Fruit fly (Drosophila melanogaster) whole organism, embryonic: ENCODE data around the gene zfh2.

Source experiments
- Adf1 ChIP-seq: fragments of 200-800 bp; sonication (Bioruptor generic); IDR thresholded peaks from 2 replicates; pipeline ENCODE4 v1.3.6; 2022; ENCODE audit warnings: missing biosample characterization, missing genetic modification characterization
- Antp ChIP-seq: fragments of 200-800 bp; sonication (Bioruptor generic); optimal IDR thresholded peaks from 3 replicates; lab custom pipeline; 2016; ENCODE audit warnings: missing biosample characterization, missing genetic modification characterization
- B-H2 ChIP-seq: fragments of 200-800 bp; sonication (Bioruptor generic); optimal IDR thresholded peaks from 2 replicates; lab custom pipeline; 2018; ENCODE audit warnings: missing biosample characterization, mild to moderate bottlenecking, missing genetic modification characterization
- Bdp1 ChIP-seq: fragments of 200-800 bp; sonication (Bioruptor generic); optimal IDR thresholded peaks from 3 replicates; lab custom pipeline; 2016; ENCODE audit warnings: missing biosample characterization, missing genetic modification characterization
- CG10321 ChIP-seq: fragments of 200-800 bp; sonication (Bioruptor generic); IDR thresholded peaks from 2 replicates; pipeline ENCODE4 v1.3.6; 2022; ENCODE audit warnings: missing biosample characterization, missing genetic modification characterization
- CG10462 ChIP-seq: fragments of 200-800 bp; sonication (Bioruptor generic); optimal IDR thresholded peaks from 2 replicates; lab custom pipeline; 2016; ENCODE audit warnings: missing biosample characterization, missing genetic modification characterization
- CG11085 ChIP-seq: fragments of 200-800 bp; sonication (Bioruptor generic); IDR thresholded peaks from 2 replicates; pipeline ENCODE4 v1.3.6; 2022; ENCODE audit warnings: missing biosample characterization, missing genetic modification characterization
- CG11398 ChIP-seq: fragments of 200-800 bp; sonication (Bioruptor generic); optimal IDR thresholded peaks from 2 replicates; lab custom pipeline; 2016; ENCODE audit warnings: missing biosample characterization, missing genetic modification characterization
- CG12071 ChIP-seq: fragments of 200-800 bp; sonication (Bioruptor generic); optimal IDR thresholded peaks from 3 replicates; lab custom pipeline; 2018; ENCODE audit warnings: missing biosample characterization, mild to moderate bottlenecking, missing genetic modification characterization
- CG12744 ChIP-seq: fragments of 200-800 bp; sonication (Bioruptor generic); optimal IDR thresholded peaks from 2 replicates; lab custom pipeline; 2016; ENCODE audit warnings: missing biosample characterization, missing genetic modification characterization
- CG1602 ChIP-seq: fragments of 200-800 bp; sonication (Bioruptor generic); optimal IDR thresholded peaks from 3 replicates; lab custom pipeline; 2016; ENCODE audit warnings: missing biosample characterization, missing genetic modification characterization
- CG17802 ChIP-seq: fragments of 200-800 bp; sonication (Bioruptor generic); optimal IDR thresholded peaks from 2 replicates; lab custom pipeline; 2018; ENCODE audit warnings: missing biosample characterization, mild to moderate bottlenecking, missing genetic modification characterization, moderate library complexity
- CG3065 ChIP-seq: fragments of 200-800 bp; sonication (Bioruptor generic); optimal IDR thresholded peaks from 2 replicates; lab custom pipeline; 2016; ENCODE audit warnings: missing biosample characterization, missing genetic modification characterization
- CG31441 ChIP-seq: fragments of 200-800 bp; sonication (Bioruptor generic); IDR thresholded peaks from 2 replicates; pipeline ENCODE4 v1.3.6; 2022; ENCODE audit warnings: missing biosample characterization, missing genetic modification characterization
- CG32532 ChIP-seq: fragments of 200-800 bp; sonication (Bioruptor generic); IDR thresholded peaks from 2 replicates; pipeline ENCODE4 v1.3.6; 2022; ENCODE audit warnings: missing biosample characterization, missing genetic modification characterization
- CG42726 ChIP-seq: fragments of 200-800 bp; sonication (Bioruptor generic); IDR thresholded peaks from 2 replicates; pipeline ENCODE4 v1.3.6; 2022; ENCODE audit warnings: missing biosample characterization, missing genetic modification characterization; ENCODE audit not compliant: partially characterized antibody
- CG4360 ChIP-seq: fragments of 200-800 bp; sonication (Bioruptor generic); IDR thresholded peaks from 2 replicates; pipeline ENCODE4 v1.3.6; 2022; ENCODE audit warnings: missing biosample characterization, missing genetic modification characterization
- CG4424 ChIP-seq: fragments of 200-800 bp; sonication (Bioruptor generic); optimal IDR thresholded peaks from 3 replicates; lab custom pipeline; 2016; ENCODE audit warnings: missing biosample characterization, missing genetic modification characterization
- CG7271 ChIP-seq: fragments of 200-800 bp; sonication (Bioruptor generic); optimal IDR thresholded peaks from 2 replicates; lab custom pipeline; 2018; ENCODE audit warnings: missing biosample characterization, mild to moderate bottlenecking, missing genetic modification characterization, moderate library complexity
- CG8089 ChIP-seq: fragments of 200-800 bp; sonication (Bioruptor generic); optimal IDR thresholded peaks from 3 replicates; lab custom pipeline; 2016; ENCODE audit warnings: missing biosample characterization, missing genetic modification characterization
- CG8478 ChIP-seq: fragments of >200 bp; optimal IDR thresholded peaks from 2 replicates; lab custom pipeline; 2018
- Fer2 ChIP-seq: fragments of 200-800 bp; sonication (Bioruptor generic); optimal IDR thresholded peaks from 2 replicates; lab custom pipeline; 2018; ENCODE audit warnings: missing biosample characterization, mild to moderate bottlenecking, missing genetic modification characterization, moderate library complexity
- H15 ChIP-seq: fragments of 200-800 bp; sonication (Bioruptor generic); IDR thresholded peaks from 3 replicates; pipeline ENCODE4 v1.3.6; 2022; ENCODE audit warnings: missing biosample characterization, missing genetic modification characterization
- MTF-1 ChIP-seq: fragments of 200-800 bp; sonication (Bioruptor generic); optimal IDR thresholded peaks from 2 replicates; lab custom pipeline; 2018; ENCODE audit warnings: missing biosample characterization, mild to moderate bottlenecking, missing genetic modification characterization, borderline replicate concordance
- Poxn ChIP-seq: fragments of 200-800 bp; sonication (Bioruptor generic); IDR thresholded peaks from 2 replicates; pipeline ENCODE4 v1.3.6; 2022; ENCODE audit warnings: missing biosample characterization, missing genetic modification characterization
- Ptx1 ChIP-seq: fragments of 200-800 bp; sonication (Bioruptor generic); IDR thresholded peaks from 2 replicates; pipeline ENCODE4 v1.3.6; 2022; ENCODE audit warnings: missing biosample characterization, missing genetic modification characterization
- TFAM ChIP-seq: fragments of 200-800 bp; sonication (Bioruptor generic); optimal IDR thresholded peaks from 2 replicates; lab custom pipeline; 2017; ENCODE audit warnings: missing biosample characterization, missing genetic modification characterization, inconsistent platforms
- Usf ChIP-seq: fragments of 200-800 bp; sonication (Bioruptor generic); optimal IDR thresholded peaks from 2 replicates; lab custom pipeline; 2017; ENCODE audit warnings: missing genotype, missing biosample characterization, missing genetic modification characterization
- ato ChIP-seq: fragments of 200-800 bp; sonication (Bioruptor generic); IDR thresholded peaks from 2 replicates; pipeline ENCODE4 v1.3.6; 2022; ENCODE audit warnings: missing biosample characterization, missing genetic modification characterization; ENCODE audit not compliant: partially characterized antibody
- bsh ChIP-seq, 2 experiments: fragments of 200-800 bp; sonication (Bioruptor generic); optimal IDR thresholded peaks; 2 replicates each; lab custom pipeline; 2017 to 2018; ENCODE audit warnings: mild to moderate bottlenecking in 2 of 2, missing biosample characterization in 2 of 2, missing genetic modification characterization in 2 of 2, moderate library complexity in 1 of 2
- cad ChIP-seq: fragments of >200 bp; optimal IDR thresholded peaks from 2 replicates; lab custom pipeline; 2017; ENCODE audit warnings: missing biosample characterization, missing genetic modification characterization
- cas ChIP-seq: fragments of 200-800 bp; sonication (Bioruptor generic); IDR thresholded peaks from 2 replicates; pipeline ENCODE4 v1.3.6; 2022; ENCODE audit warnings: missing biosample characterization, missing genetic modification characterization
- caup ChIP-seq: fragments of 200-800 bp; sonication (Bioruptor generic); optimal IDR thresholded peaks from 3 replicates; lab custom pipeline; 2017; ENCODE audit warnings: missing biosample characterization, mild to moderate bottlenecking, missing genetic modification characterization, moderate library complexity; ENCODE audit not compliant: severe bottlenecking
- chn ChIP-seq: fragments of 200-800 bp; sonication (Bioruptor generic); optimal IDR thresholded peaks from 2 replicates; lab custom pipeline; 2016; ENCODE audit warnings: missing biosample characterization, missing genetic modification characterization
- da ChIP-seq: fragments of 200-800 bp; sonication (Bioruptor generic); optimal IDR thresholded peaks from 2 replicates; lab custom pipeline; 2016; ENCODE audit warnings: missing biosample characterization, missing genetic modification characterization
- dmrt11E ChIP-seq: fragments of 200-800 bp; sonication (Bioruptor generic); optimal IDR thresholded peaks from 3 replicates; lab custom pipeline; 2018; ENCODE audit warnings: missing biosample characterization, mild to moderate bottlenecking, missing genetic modification characterization, moderate library complexity
- esg ChIP-seq: fragments of 200-800 bp; sonication (Bioruptor generic); conservative IDR thresholded peaks from 2 replicates; pipeline ENCODE4 v1.3.6; 2022; ENCODE audit warnings: missing biosample characterization, missing genetic modification characterization
- gcm ChIP-seq: fragments of 200-800 bp; sonication (Bioruptor generic); optimal IDR thresholded peaks from 2 replicates; lab custom pipeline; 2019; ENCODE audit warnings: missing biosample characterization, mild to moderate bottlenecking, missing genetic modification characterization, moderate library complexity
- ham ChIP-seq: fragments of 200-800 bp; sonication (Bioruptor generic); IDR thresholded peaks from 2 replicates; pipeline ENCODE4 v1.3.6; 2022; ENCODE audit warnings: missing biosample characterization, missing genetic modification characterization
- hb ChIP-seq: fragments of 200-800 bp; sonication (Bioruptor generic); IDR thresholded peaks from 3 replicates; pipeline ENCODE4 v1.3.6; 2022; ENCODE audit warnings: missing biosample characterization, missing genetic modification characterization; ENCODE audit not compliant: partially characterized antibody
- ind ChIP-seq: fragments of 200-800 bp; sonication (Bioruptor generic); optimal IDR thresholded peaks from 3 replicates; lab custom pipeline; 2016; ENCODE audit warnings: missing biosample characterization, missing genetic modification characterization
- knrl ChIP-seq: fragments of 200-800 bp; sonication (Bioruptor generic); IDR thresholded peaks from 3 replicates; pipeline ENCODE4 v1.3.6; 2022; ENCODE audit warnings: missing biosample characterization, missing genetic modification characterization; ENCODE audit not compliant: partially characterized antibody
- lbe ChIP-seq: fragments of 200-800 bp; sonication (Bioruptor generic); optimal IDR thresholded peaks from 2 replicates; lab custom pipeline; 2016; ENCODE audit warnings: missing biosample characterization, mild to moderate bottlenecking, missing genetic modification characterization
- mam ChIP-seq: fragments of 200-800 bp; sonication (Bioruptor generic); optimal IDR thresholded peaks from 3 replicates; lab custom pipeline; 2016; ENCODE audit warnings: missing biosample characterization, missing genetic modification characterization
- phol ChIP-seq: fragments of 200-800 bp; sonication (Bioruptor generic); optimal IDR thresholded peaks from 3 replicates; lab custom pipeline; 2018; ENCODE audit warnings: missing biosample characterization, mild to moderate bottlenecking, missing genetic modification characterization, moderate library complexity
- run ChIP-seq: fragments of 200-800 bp; sonication (Bioruptor generic); optimal IDR thresholded peaks from 3 replicates; lab custom pipeline; 2018; ENCODE audit warnings: missing biosample characterization, mild to moderate bottlenecking, missing genetic modification characterization
- sr ChIP-seq: fragments of 200-800 bp; sonication (Bioruptor generic); IDR thresholded peaks from 3 replicates; pipeline ENCODE4 v1.3.6; 2022; ENCODE audit warnings: missing biosample characterization, missing genetic modification characterization
- sug ChIP-seq: fragments of 200-800 bp; optimal IDR thresholded peaks from 2 replicates; lab custom pipeline; 2019; ENCODE audit warnings: missing biosample characterization, mild to moderate bottlenecking, missing genetic modification characterization, moderate library complexity
- tgo ChIP-seq: fragments of 200-800 bp; sonication (Bioruptor generic); IDR thresholded peaks from 3 replicates; pipeline ENCODE4 v1.3.6; 2022; ENCODE audit warnings: missing biosample characterization, missing genetic modification characterization
- unc-4 ChIP-seq: fragments of 200-800 bp; sonication (Bioruptor generic); IDR thresholded peaks from 2 replicates; pipeline ENCODE4 v1.3.6; 2022; ENCODE audit warnings: missing biosample characterization, missing genetic modification characterization; ENCODE audit not compliant: partially characterized antibody
- zf30C ChIP-seq: fragments of 200-800 bp; sonication (Bioruptor generic); optimal IDR thresholded peaks from 3 replicates; lab custom pipeline; 2018; ENCODE audit warnings: missing biosample characterization, mild to moderate bottlenecking, missing genetic modification characterization

zfh2 gene

dm6 chr4:497724-498123 lies 3.9 kb upstream of the zfh2 start (continued):
- no peak for TF ChIP-seq knrl
- TF ChIP-seq Fer2 (tag; lab: Kevin White, UChicago), result peak; percentile 87
- TF ChIP-seq Bdp1, result peak; percentile 90
- no peak for TF ChIP-seq ham (GFP tag; lab: Robert Waterston, UW)
- peak; percentile 51 for TF ChIP-seq lbe
- TF ChIP-seq CG32532 (GFP tag; lab: Robert Waterston, UW), result no peak
- peak; percentile 96 for TF ChIP-seq CG12071
- TF ChIP-seq chn (GFP tag; lab: Kevin White, UChicago), result peak; percentile 67
- TF ChIP-seq sug (tag; lab: Kevin White, UChicago), result peak; percentile 70
- TF ChIP-seq esg (GFP tag; lab: Robert Waterston, UW), result no peak
- TF ChIP-seq CG8478 (lab: Kevin White, UChicago), result no peak
- TF ChIP-seq gcm (GFP tag; lab: Kevin White, UChicago), result peak; percentile 96
- peak; percentile 83 for TF ChIP-seq run (tag; lab: Kevin White, UChicago)
- TF ChIP-seq CG42726 (GFP tag; lab: Robert Waterston, UW), result no peak
- TF ChIP-seq phol (tag; lab: Kevin White, UChicago), result peak; percentile 30
- peak; percentile 80 for TF ChIP-seq CG1602
- peak; percentile 19 for TF ChIP-seq ind (GFP tag; lab: Kevin White, UChicago)
- no peak for TF ChIP-seq unc-4 (GFP tag; lab: Robert Waterston, UW)
- no peak for TF ChIP-seq Ptx1 (GFP tag; lab: Robert Waterston, UW)
- TF ChIP-seq Antp (GFP tag; lab: Kevin White, UChicago), result peak; percentile 77
- peak; percentile 43 for TF ChIP-seq zf30C (GFP tag; lab: Kevin White, UChicago)
- peak; percentile 91 for TF ChIP-seq CG12744 (GFP tag; lab: Kevin White, UChicago)
- TF ChIP-seq tgo (GFP tag; lab: Robert Waterston, UW), result peak; percentile 66; the same call in 2 of the 3 replicates
- peak; percentile 94 for TF ChIP-seq dmrt11E (tag; lab: Kevin White, UChicago)
- peak; percentile 54 for TF ChIP-seq mam
- peak; percentile 97 for TF ChIP-seq CG8089 (GFP tag; lab: Kevin White, UChicago)
- peak in 1 of 2 experiments; percentile 94 for TF ChIP-seq bsh (GFP tag; optimal IDR thresholded peaks at IDR 0.05; lab: Kevin White, UChicago)
- peak; percentile 88 for TF ChIP-seq CG4424 (GFP tag; lab: Kevin White, UChicago)
- TF ChIP-seq TFAM, result peak; percentile 89
- no peak for TF ChIP-seq ato (GFP tag; lab: Robert Waterston, UW)
- peak; percentile 65 for TF ChIP-seq B-H2
- no peak for TF ChIP-seq sr (GFP tag; lab: Robert Waterston, UW)
- peak; percentile 97 for TF ChIP-seq CG7271 (tag; lab: Kevin White, UChicago)
- TF ChIP-seq CG31441 (GFP tag; lab: Robert Waterston, UW), result peak; percentile 92
- TF ChIP-seq Adf1 (GFP tag; lab: Robert Waterston, UW), result no peak
- TF ChIP-seq CG11398 (GFP tag; lab: Kevin White, UChicago), result peak; percentile 95
- TF ChIP-seq H15 (GFP tag; lab: Robert Waterston, UW), result peak; percentile 53; the same call in 1 of the 3 replicates
- peak; percentile 98 for TF ChIP-seq MTF-1 (GFP tag; lab: Kevin White, UChicago)
- TF ChIP-seq cas (GFP tag; lab: Robert Waterston, UW), result peak; percentile 32; the same call in 1 of the 2 replicates
- TF ChIP-seq caup (GFP tag; lab: Kevin White, UChicago), result peak; percentile 95
- TF ChIP-seq CG11085 (GFP tag; lab: Robert Waterston, UW), result peak; percentile 23; the same call in 1 of the 2 replicates
- no peak for TF ChIP-seq hb (GFP tag; lab: Robert Waterston, UW)
- TF ChIP-seq Poxn (GFP tag; lab: Robert Waterston, UW), result no peak
- TF ChIP-seq da (GFP tag; lab: Kevin White, UChicago), result peak; percentile 89
- TF ChIP-seq CG17802 (tag; lab: Kevin White, UChicago), result peak; percentile 41
- peak; percentile 83 for TF ChIP-seq CG3065 (GFP tag; lab: Kevin White, UChicago)
- TF ChIP-seq CG10462 (GFP tag; lab: Kevin White, UChicago), result peak; percentile 90
- peak; percentile 63 for TF ChIP-seq Usf (GFP tag; lab: Kevin White, UChicago)
- no peak for TF ChIP-seq cad (GFP tag; lab: Kevin White, UChicago)
- TF ChIP-seq CG4360 (GFP tag; lab: Robert Waterston, UW), result peak; percentile 77
- peak; percentile 72 for TF ChIP-seq CG10321 (GFP tag; lab: Robert Waterston, UW)
